Fruit fly (Drosophila melanogaster) S2 (cell line): ENCODE measurements around the gene Gtpx.

Source experiments
- CG8478 ChIP-seq: fragments of >200 bp; optimal IDR thresholded peaks from 2 replicates; lab custom pipeline; 2018
- CTCF ChIP-seq, 2 experiments: fragments of >200 bp; optimal IDR thresholded peaks; 2 replicates each; lab custom pipeline; 2018

Gtpx gene

DNA sequence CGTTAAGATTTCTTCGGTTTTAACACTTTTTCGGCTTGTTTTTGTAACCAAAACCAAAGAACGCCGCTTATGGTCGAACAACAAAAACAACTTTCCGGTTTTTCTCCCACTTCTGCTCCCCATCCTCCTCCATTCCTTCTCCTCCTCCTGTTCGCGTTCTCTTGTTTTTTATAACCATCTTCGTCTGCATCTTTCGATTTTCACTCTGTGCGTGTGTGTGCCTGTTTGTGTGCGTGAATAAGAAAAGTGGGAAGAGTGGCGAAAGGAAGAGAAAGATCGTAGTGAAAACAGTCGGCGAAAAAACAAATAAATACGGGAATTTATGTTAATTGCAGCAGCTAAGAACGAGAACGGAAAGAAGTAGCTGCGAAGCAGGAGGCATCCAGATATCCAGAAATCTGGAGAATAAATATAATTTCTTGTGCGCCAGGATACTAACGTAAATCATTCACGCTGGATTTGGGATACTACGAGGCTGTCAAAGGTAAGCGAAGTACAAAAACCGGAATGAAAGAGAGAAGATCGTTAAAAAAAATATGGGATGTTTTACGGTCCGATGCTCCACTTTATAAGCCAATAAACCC is 11.4 kb downstream of the Gtpx start:
- TF ChIP-seq CG8478 (lab: Kevin White, UChicago): no peak
- TF ChIP-seq CTCF (optimal IDR thresholded peaks at IDR 0.05; lab: Kevin White, UChicago): no peak

DNA sequence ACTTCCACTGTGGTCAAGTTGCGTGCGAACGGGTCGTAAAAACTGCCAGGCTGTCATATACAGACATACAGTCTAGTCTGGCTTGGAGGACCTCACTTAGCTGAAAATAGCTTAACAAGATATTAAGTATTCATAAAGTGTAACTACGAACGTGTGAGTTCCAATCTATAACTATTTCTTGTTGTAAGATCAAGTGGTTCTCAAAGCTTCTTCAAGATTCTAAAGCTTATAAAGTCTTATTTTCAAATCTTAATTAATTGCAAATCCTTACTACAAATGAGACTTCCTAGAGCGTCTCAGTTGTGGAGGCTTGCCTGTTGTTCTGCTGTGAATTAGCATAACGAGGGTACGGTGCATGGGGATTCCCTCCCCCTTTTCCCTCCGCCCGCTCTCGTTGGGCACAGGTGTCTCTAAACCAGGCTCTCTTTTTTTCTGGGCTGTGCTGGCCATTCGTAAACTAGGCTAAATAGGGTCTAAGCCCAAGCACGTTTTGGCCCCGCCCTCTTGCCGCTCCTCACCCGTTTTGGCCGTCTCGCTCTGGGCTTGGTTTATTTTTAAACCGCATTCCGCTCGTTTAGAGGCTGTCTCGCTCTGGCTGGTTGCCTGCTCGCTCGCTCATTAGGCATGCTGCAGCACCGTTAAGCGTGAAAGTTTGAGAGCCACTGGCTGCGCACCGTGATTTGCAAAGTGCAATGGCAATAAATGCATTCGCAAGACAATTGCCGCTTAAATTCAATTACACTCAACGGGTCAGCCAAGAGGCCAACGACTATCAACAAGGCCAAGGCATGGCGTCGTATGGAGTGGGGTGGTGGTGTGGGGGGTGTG is 12.2 kb downstream of the Gtpx start:
- TF ChIP-seq CTCF (optimal IDR thresholded peaks at IDR 0.05; lab: Kevin White, UChicago) (no peak), CG8478 (lab: Kevin White, UChicago) (no peak)

DNA sequence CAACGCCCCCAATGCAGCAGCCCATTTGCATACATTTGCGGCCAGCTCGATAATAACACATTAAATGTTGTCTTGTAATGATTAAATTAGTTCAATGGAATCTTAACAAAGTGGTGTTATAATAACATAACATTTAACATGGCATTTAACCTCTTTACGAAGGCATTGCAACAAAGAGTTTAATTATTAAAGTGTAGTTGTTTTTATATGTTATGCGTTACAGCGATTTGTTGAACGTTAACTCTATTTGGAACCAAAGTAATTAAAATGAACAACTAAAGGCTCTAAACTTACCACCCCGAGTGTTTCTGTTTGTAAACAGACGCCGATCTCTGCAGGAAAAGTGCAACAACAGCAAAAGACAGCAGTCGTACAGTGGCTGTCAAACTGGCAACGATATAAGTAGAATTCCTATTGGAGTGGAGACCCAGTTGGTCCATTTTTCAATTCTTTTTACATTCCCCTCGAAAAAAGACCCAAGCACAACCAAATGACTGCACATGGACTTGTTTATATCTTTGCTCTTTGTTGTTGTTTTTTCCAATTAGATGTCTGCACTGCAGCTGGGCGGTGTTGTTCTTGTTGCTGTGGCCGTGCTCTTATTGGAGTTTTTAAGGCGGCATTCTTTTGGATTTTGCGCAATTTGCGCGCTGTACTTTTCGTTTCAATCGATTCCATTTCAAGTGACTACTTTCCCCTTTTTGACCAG is 13.0 kb downstream of the Gtpx start:
- TF ChIP-seq CG8478 (lab: Kevin White, UChicago): no peak
- TF ChIP-seq CTCF (optimal IDR thresholded peaks at IDR 0.05; lab: Kevin White, UChicago): no peak

DNA sequence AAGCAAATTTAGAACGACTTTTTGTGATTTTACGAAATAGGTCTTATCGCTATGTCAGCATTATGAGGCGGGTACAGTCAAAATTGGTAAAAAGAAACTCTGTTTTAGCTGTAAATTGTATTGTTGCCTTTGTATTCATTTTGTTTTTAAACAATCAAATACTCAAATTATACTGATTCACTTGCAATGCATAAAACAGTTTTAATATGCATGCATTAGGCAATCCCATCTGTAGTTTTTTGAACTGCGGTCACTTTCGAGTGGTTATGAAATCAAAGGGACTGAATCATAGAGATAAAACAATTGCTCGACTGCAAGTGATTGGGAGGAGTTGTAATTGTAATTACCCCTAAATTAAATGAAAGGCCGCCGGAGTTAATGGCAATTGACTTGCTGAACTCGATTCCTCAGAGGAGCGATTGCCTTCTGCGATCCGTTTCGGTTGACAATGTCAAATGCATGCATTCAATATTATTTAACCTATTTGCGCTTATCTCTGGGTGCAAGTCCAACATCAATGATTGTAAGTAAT is 13.7 kb downstream of the Gtpx start:
- no peak for TF ChIP-seq CG8478 (lab: Kevin White, UChicago)

DNA sequence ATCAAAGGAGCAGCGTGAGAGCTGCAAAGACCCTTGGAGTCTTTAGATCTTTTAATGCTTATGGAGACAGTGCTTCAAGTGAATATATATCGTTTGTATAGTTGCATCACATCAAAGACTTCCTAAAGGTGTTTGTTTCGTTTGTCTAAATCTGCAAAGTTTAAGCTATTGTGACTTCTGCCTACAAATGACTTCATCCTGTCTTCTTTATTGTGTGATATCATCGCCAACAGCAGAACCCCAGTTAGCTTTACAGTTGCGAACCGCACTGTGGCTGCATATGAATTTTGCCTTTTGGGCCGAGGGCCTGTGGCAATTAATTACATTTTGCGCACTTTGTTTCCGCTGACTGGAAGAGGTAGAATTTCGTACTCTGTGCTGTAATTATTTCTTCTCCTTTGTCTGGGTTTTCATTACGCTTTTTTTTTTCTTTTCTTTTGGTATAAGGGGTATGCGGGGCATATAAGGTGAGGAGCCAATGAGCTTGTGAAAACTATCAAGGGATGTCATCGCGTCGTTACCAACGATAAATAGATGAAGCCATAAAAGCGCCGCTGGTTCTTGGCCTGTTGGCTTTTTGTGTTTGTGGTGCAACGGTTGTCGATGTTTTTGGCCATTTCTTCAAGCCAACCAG is 16.4 kb downstream of the Gtpx start:
- TF ChIP-seq CTCF (optimal IDR thresholded peaks at IDR 0.05; lab: Kevin White, UChicago): no peak
- no peak for TF ChIP-seq CG8478 (lab: Kevin White, UChicago)

DNA sequence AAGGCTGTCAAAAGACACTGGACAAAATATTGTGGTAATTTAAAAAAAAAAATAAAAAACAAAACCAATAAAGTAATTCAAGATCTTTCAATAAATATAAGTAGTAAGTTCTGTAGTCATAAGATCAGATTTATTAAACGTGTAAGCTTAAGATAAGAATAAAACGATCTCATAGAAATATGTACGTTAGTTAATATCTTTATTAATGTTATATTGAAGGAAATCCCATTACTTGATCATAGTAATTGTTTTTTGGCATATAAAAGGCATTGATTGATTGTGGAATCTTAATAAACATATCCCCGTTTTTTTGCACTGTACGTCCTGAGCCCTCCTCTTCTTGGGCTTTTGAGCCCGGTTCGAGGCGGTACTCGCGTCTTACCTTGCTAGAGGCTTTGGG is 17.2 kb downstream of the Gtpx start:
- no peak for TF ChIP-seq CG8478 (lab: Kevin White, UChicago)
- no peak for TF ChIP-seq CTCF (optimal IDR thresholded peaks at IDR 0.05; lab: Kevin White, UChicago)

DNA sequence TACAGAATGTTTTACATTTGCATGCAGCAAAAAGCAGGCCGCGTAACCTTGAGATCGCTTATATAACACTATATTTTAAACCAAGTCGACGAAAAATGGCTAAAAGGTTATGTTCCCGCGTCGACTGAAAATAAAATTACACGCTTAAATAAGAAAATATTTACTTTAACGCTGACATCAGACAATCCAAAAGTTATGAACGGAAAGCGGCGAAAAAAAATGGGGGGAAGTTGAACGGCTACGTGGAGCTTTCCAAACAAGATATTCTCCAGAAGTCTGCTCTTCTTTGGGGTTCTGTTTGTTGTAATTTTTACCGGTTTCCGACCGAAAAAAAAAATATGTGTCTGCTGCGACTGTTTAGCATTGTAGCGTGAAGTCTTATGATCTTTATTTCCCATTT is 18.5 kb downstream of the Gtpx start:
- TF ChIP-seq CTCF (optimal IDR thresholded peaks at IDR 0.05; lab: Kevin White, UChicago): no peak
- TF ChIP-seq CG8478 (lab: Kevin White, UChicago): no peak

DNA sequence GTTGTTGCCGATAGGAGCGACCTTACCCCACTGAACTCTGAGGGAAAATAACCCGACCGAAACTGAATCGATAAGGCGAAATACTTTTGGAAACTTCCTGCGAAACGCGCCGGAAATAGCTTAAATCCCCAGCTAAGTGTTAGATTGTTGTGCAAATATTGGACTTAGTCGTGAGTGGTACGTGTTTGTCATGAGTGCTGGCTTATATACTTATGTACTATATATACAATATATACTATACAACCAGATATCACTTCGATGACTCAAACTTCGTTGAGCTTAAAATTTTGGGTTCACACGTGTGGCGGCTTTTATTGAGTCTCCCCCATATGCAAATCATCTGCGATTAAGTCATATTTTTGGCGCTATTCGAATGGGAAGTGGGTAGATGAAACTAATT is 20.2 kb downstream of the Gtpx start:
- TF ChIP-seq CTCF (optimal IDR thresholded peaks at IDR 0.05; lab: Kevin White, UChicago) (no peak), CG8478 (lab: Kevin White, UChicago) (no peak)

DNA sequence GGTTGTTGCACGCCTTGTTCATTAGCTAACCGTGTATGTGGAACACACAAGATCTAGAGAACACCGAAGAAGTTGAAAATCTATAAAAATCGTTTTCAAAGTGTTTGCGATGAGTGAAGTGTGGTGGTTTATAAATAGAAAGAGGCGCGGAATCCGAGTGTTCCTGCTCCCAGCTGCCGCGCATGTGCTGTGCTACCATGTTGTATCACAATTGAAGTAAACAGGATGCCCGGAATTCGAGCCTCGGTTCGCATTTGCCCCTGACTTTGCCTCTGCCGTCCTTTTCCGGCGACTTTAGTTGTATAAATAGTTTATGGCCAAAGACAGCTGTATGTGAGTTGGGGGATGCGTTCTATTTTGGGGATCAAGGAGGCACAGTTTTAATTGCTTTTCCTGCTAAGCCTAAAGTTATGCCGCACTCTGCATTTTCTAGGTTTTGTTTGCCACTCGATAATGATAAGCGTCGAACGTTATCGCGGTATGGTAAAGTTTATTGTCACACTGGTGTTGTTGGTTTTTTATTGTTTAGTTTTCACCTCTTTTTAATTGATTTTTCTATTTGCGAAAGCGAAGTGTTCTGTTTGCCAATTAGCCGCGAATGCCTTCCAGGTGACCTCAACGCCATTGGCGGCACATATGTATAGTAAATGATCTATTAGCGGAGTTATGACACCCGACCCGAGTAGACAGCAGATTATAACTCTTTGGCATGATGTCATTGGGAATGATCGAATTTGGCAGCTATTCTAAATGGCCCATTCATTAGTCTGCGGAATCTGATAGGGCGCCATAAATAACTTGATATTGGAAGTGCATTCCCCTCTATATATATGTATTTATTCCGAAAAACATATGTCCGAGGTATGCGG is 23.1 kb downstream of the Gtpx start:
- TF ChIP-seq CTCF (optimal IDR thresholded peaks at IDR 0.05; lab: Kevin White, UChicago) (no peak), CG8478 (lab: Kevin White, UChicago) (no peak)

DNA sequence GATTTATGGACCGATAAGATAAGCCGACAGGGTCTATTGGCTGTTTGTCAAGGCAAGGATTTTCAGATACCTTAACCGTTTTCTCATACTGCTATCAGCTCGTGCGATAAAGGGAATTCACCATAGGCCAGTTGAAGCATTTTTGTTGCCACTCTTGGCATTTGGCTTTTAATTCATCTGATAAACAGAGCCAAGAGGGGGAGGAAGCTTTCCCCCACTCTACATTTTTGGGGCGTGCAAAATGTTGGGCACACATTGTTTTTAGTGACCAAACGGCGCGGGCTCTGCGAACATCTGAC is 23.7 kb downstream of the Gtpx start:
- no peak for TF ChIP-seq CTCF (optimal IDR thresholded peaks at IDR 0.05; lab: Kevin White, UChicago)
- no peak for TF ChIP-seq CG8478 (lab: Kevin White, UChicago)

DNA sequence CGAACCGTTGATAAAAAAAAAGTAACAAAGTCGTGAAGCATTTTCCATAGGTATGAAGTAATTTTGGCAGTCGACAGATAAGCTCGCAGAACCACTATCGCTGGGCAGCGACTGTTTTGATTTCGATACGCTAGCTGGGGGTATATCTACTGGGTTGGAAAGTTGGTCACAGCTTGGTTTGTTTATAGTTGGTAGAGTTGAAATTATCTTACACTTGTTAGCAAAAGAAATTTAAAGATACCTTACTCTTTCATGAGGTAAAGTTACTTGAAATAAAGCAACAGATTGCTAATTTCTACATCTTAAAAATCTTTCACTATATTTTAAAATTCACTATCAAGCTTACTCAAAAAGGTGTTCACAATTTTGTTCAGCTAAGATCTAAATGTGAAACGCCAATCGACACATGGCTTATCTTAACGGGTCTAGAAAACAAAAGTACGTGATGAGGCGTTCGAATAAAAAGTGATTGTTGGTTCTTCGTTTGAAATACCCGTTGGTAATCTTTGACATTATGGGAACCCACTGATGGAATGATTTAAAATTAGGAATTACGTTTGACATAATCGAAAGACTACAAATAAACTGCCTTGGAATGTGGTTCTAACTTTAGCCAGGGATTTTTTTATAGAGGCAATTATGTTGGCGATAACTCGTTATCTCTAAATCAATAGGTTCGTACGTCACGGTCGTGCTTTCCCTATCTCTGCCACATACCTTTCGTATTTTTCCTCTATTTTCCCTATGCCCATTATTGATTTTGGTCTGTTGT is 24.7 kb downstream of the Gtpx start:
- TF ChIP-seq CTCF (optimal IDR thresholded peaks at IDR 0.05; lab: Kevin White, UChicago) (no peak), CG8478 (lab: Kevin White, UChicago) (no peak)

DNA sequence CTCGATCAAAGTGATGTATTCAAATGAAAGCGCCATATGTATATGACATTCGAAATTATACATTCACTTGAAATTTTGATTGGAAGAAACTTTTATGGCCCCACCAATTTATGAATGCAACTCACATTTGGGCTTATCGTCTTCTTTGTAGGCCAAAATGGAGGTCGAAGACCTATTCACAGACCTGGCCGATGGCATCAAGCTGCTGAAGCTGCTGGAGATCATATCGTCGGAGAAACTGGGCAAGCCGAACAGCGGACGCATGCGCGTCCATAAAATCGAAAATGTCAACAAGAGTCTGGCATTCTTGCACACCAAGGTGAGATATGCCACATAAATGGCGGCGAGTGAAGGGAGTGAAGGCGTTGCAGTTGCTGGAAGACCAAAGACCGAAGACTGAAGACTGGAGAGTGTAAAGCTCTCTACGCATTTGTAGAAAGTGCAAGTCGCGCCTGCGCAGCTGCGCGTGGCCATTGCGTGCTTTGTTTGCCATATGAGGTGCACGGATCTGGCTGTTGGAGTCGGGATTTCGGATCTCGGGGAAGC is 25.8 kb downstream of the Gtpx start:
- no peak for TF ChIP-seq CTCF (optimal IDR thresholded peaks at IDR 0.05; lab: Kevin White, UChicago)
- TF ChIP-seq CG8478 (lab: Kevin White, UChicago): no peak

DNA sequence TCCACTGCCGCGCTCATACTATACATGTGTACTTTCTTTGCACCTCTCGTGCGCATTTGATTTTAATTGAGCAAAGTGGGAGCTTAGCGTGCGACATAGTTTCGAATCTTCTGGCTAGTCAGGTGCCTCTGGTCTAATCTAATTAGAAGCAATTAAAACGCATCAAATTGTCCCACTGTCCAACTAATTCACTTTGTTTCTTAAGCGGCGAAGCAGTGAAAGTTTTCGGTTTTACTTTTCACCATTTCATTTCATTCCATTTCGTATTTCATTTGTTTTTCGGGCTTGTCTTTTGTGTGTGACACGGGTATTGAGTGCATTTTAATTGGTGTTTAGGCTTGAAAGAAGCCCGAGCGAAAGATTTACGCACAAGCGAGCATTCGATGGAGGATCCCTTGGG is 26.5 kb downstream of the Gtpx start:
- TF ChIP-seq CG8478 (lab: Kevin White, UChicago) (no peak), CTCF (optimal IDR thresholded peaks at IDR 0.05; lab: Kevin White, UChicago) (no peak)
